Worm (Caenorhabditis elegans) whole organism, L2 larva: ENCODE data around the gene spp-22.

Experiments
- C34F6.9 ChIP-seq: fragments of 150-350 bp; optimal IDR thresholded peaks from 2 replicates; lab custom pipeline; 2014; ENCODE audit warnings: missing biosample characterization, missing genetic modification characterization
- F13H6.1 ChIP-seq: sonication (generic microtip); optimal IDR thresholded peaks from 2 replicates; lab custom pipeline; 2016; ENCODE audit warnings: missing genetic modification characterization, missing compliant biosample characterization
- R02D3.7 ChIP-seq: fragments of 150-350 bp; optimal IDR thresholded peaks from 2 replicates; lab custom pipeline; 2014; ENCODE audit warnings: missing biosample characterization, missing genetic modification characterization
- Y55F3AM.14 ChIP-seq: fragments of 200-800 bp; sonication (Bioruptor generic); optimal IDR thresholded peaks from 2 replicates; lab custom pipeline; 2018; ENCODE audit warnings: mild to moderate bottlenecking, missing genetic modification characterization, missing compliant biosample characterization
- ZK546.5 ChIP-seq: sonication (generic microtip); optimal IDR thresholded peaks from 2 replicates; lab custom pipeline; 2017; ENCODE audit warnings: missing biosample characterization, missing genetic modification characterization
- aly-2 ChIP-seq: fragments of 150-350 bp; optimal IDR thresholded peaks from 2 replicates; lab custom pipeline; 2014; ENCODE audit warnings: missing biosample characterization, missing genetic modification characterization
- blmp-1 ChIP-seq: sonication (generic microtip); optimal IDR thresholded peaks from 2 replicates; lab custom pipeline; 2017; ENCODE audit warnings: missing genetic modification characterization, mild to moderate bottlenecking, missing compliant biosample characterization, antibody characterized with exemption, moderate library complexity; ENCODE audit not compliant: insufficient read depth
- ceh-16 ChIP-seq: fragments of 150-350 bp; optimal IDR thresholded peaks from 2 replicates; lab custom pipeline; 2014; ENCODE audit warnings: missing biosample characterization, missing genetic modification characterization
- ceh-82 ChIP-seq: fragments of 150-350 bp; optimal IDR thresholded peaks from 2 replicates; lab custom pipeline; 2014; ENCODE audit warnings: missing biosample characterization, missing genetic modification characterization
- crh-2 ChIP-seq: sonication (generic microtip); optimal IDR thresholded peaks from 2 replicates; lab custom pipeline; 2017; ENCODE audit warnings: missing biosample characterization, missing genetic modification characterization
- dmd-4 ChIP-seq: sonication (generic microtip); optimal IDR thresholded peaks from 2 replicates; lab custom pipeline; 2017; ENCODE audit warnings: missing biosample characterization, missing genetic modification characterization
- egl-27 ChIP-seq: sonication (generic microtip); optimal IDR thresholded peaks from 3 replicates; lab custom pipeline; 2017; ENCODE audit warnings: missing biosample characterization, missing genetic modification reagents, missing genetic modification characterization
- fos-1 ChIP-seq: fragments of 150-350 bp; optimal IDR thresholded peaks from 2 replicates; lab custom pipeline; 2014; ENCODE audit warnings: missing biosample characterization, missing genetic modification characterization
- lin-11 ChIP-seq: fragments of 150-350 bp; sonication (generic microtip); optimal IDR thresholded peaks from 2 replicates; lab custom pipeline; 2014; ENCODE audit warnings: missing biosample characterization, missing genetic modification characterization, inconsistent platforms, mixed read lengths
- lin-13 ChIP-seq: fragments of 150-350 bp; optimal IDR thresholded peaks from 2 replicates; lab custom pipeline; 2014; ENCODE audit warnings: missing biosample characterization, missing genetic modification reagents, missing genetic modification characterization
- lin-39 ChIP-seq: fragments of 150-350 bp; optimal IDR thresholded peaks from 2 replicates; lab custom pipeline; 2014; ENCODE audit warnings: missing biosample characterization, missing genetic modification reagents, missing genetic modification characterization
- lsy-2 ChIP-seq, 2 experiments: fragments of 150-350 bp in 1 of 2; sonication (generic microtip) in 1 of 2; optimal IDR thresholded peaks; 2 replicates each; lab custom pipeline; 2014 to 2017; ENCODE audit warnings: missing biosample characterization in 2 of 2, missing genetic modification characterization in 2 of 2
- nhr-10 ChIP-seq: sonication (generic microtip); optimal IDR thresholded peaks from 2 replicates; lab custom pipeline; 2017; ENCODE audit warnings: missing biosample characterization, missing genetic modification characterization
- nhr-11 ChIP-seq: fragments of 150-350 bp; optimal IDR thresholded peaks from 2 replicates; lab custom pipeline; 2014; ENCODE audit warnings: missing biosample characterization, missing genetic modification characterization
- nhr-12 ChIP-seq: fragments of 150-350 bp; optimal IDR thresholded peaks from 2 replicates; lab custom pipeline; 2014; ENCODE audit warnings: missing biosample characterization, missing genetic modification characterization
- nhr-129 ChIP-seq: fragments of 150-350 bp; optimal IDR thresholded peaks from 2 replicates; lab custom pipeline; 2014; ENCODE audit warnings: missing biosample characterization, missing genetic modification characterization
- nhr-21 ChIP-seq: fragments of 150-350 bp; optimal IDR thresholded peaks from 2 replicates; lab custom pipeline; 2014; ENCODE audit warnings: missing biosample characterization, missing genetic modification characterization
- nhr-23 ChIP-seq: fragments of 150-350 bp; optimal IDR thresholded peaks from 2 replicates; lab custom pipeline; 2014; ENCODE audit warnings: missing biosample characterization, missing genetic modification reagents, missing genetic modification characterization
- nhr-25 ChIP-seq: fragments of 150-350 bp; sonication (generic microtip); optimal IDR thresholded peaks from 3 replicates; lab custom pipeline; 2014; ENCODE audit warnings: missing biosample characterization, missing genetic modification characterization
- nhr-6 ChIP-seq: fragments of 150-350 bp; optimal IDR thresholded peaks from 2 replicates; lab custom pipeline; 2014; ENCODE audit warnings: missing biosample characterization, missing genetic modification characterization
- peb-1 ChIP-seq: fragments of 150-350 bp; optimal IDR thresholded peaks from 2 replicates; lab custom pipeline; 2014; ENCODE audit warnings: missing biosample characterization, missing genetic modification characterization
- sem-4 ChIP-seq: fragments of 150-350 bp; optimal IDR thresholded peaks from 2 replicates; lab custom pipeline; 2014; ENCODE audit warnings: missing biosample characterization, missing genetic modification reagents, missing genetic modification characterization
- skn-1 ChIP-seq: sonication (generic microtip); optimal IDR thresholded peaks from 2 replicates; lab custom pipeline; 2017; ENCODE audit warnings: missing biosample characterization, missing genetic modification characterization
- sma-3 ChIP-seq: sonication (generic microtip); optimal IDR thresholded peaks from 2 replicates; lab custom pipeline; 2016; ENCODE audit warnings: missing genetic modification reagents, missing genetic modification characterization, missing compliant biosample characterization
- sma-9 ChIP-seq, 2 experiments: fragments of 150-350 bp in 1 of 2; sonication (generic microtip) in 1 of 2; optimal IDR thresholded peaks; 2 replicates each; lab custom pipeline; 2014 to 2016; ENCODE audit warnings: missing genetic modification characterization in 2 of 2, mild to moderate bottlenecking in 1 of 2, missing biosample characterization in 1 of 2, missing compliant biosample characterization in 1 of 2, missing genetic modification reagents in 1 of 2, moderate library complexity in 1 of 2
- snpc-4 ChIP-seq: fragments of 150-350 bp; optimal IDR thresholded peaks from 2 replicates; lab custom pipeline; 2014; ENCODE audit warnings: missing biosample characterization, missing genetic modification characterization
- unc-55 ChIP-seq: fragments of 150-350 bp; sonication (generic microtip); optimal IDR thresholded peaks from 3 replicates; lab custom pipeline; 2014; ENCODE audit warnings: missing biosample characterization, missing genetic modification reagents, missing genetic modification characterization
- unc-62 ChIP-seq: fragments of 150-350 bp; optimal IDR thresholded peaks from 2 replicates; lab custom pipeline; 2014; ENCODE audit warnings: missing biosample characterization, missing genetic modification reagents, missing genetic modification characterization
- ztf-11 ChIP-seq: sonication (generic microtip); optimal IDR thresholded peaks from 2 replicates; lab custom pipeline; 2017; ENCODE audit warnings: missing biosample characterization, missing genetic modification characterization
- ztf-4 ChIP-seq: fragments of 150-350 bp; optimal IDR thresholded peaks from 2 replicates; lab custom pipeline; 2014; ENCODE audit warnings: missing biosample characterization, missing genetic modification characterization

Gene spp-22

ce11 chrX:7187602-7188001, 23.9 kb upstream of the spp-22 start, which contains the start of gene C55B6.4:
C55B6.4 (minus strand) TSS chrX:7187702.
- TF ChIP-seq ztf-11 (tag; lab: Kevin White, UChicago) (no peak), lsy-2 (tag; optimal IDR thresholded peaks at IDR 0.05; lab: Kevin White, UChicago) (no peak), skn-1 (tag; lab: Kevin White, UChicago) (no peak), egl-27 (tag; lab: Kevin White, UChicago) (no peak), snpc-4 (tag; lab: Kevin White, UChicago) (no peak), ZK546.5 (tag; lab: Kevin White, UChicago) (no peak), nhr-129 (tag; lab: Kevin White, UChicago) (no peak), lin-11 (no peak), nhr-12 (tag; lab: Kevin White, UChicago) (no peak), lin-13 (GFP tag; lab: Kevin White, UChicago) (no peak), dmd-4 (tag; lab: Kevin White, UChicago) (no peak), sma-9 (GFP tag; optimal IDR thresholded peaks at IDR 0.05; lab: Kevin White, UChicago) (no peak), sma-9 (tag; optimal IDR thresholded peaks at IDR 0.05; lab: Kevin White, UChicago) (no peak), crh-2 (tag; lab: Kevin White, UChicago) (no peak), C34F6.9 (tag; lab: Kevin White, UChicago) (no peak), Y55F3AM.14 (GFP tag; lab: Kevin White, UChicago) (no peak), F13H6.1 (tag; lab: Kevin White, UChicago) (no peak), unc-62 (no peak)

ce11 chrX:7191882-7192281, 19.6 kb upstream of the spp-22 start, which contains the start of gene C55B6.7:
C55B6.7 (minus strand) TSS chrX:7191982.
- TF ChIP-seq ceh-82 (tag; lab: Kevin White, UChicago) (no peak), ztf-4 (no peak), aly-2 (tag; lab: Kevin White, UChicago) (no peak), nhr-23 (tag; lab: Kevin White, UChicago) (no peak), peb-1 (tag; lab: Kevin White, UChicago) (no peak), ZK546.5 (tag; lab: Kevin White, UChicago) (no peak), sem-4 (tag; lab: Kevin White, UChicago) (no peak), nhr-10 (tag; lab: Kevin White, UChicago) (no peak), sma-9 (GFP tag; optimal IDR thresholded peaks at IDR 0.05; lab: Kevin White, UChicago) (no peak), sma-9 (tag; optimal IDR thresholded peaks at IDR 0.05; lab: Kevin White, UChicago) (no peak), ztf-11 (tag; lab: Kevin White, UChicago) (no peak), unc-62 (no peak)

ce11 chrX:7193894-7194614, 17.5 kb upstream of the spp-22 start, which contains the start of gene dnj-7:
dnj-7 (plus strand) TSS chrX:7194564.
- TF ChIP-seq nhr-21 (tag; lab: Kevin White, UChicago) (peak; percentile 44), ztf-4 (no peak), nhr-11 (tag; lab: Kevin White, UChicago) (no peak), C34F6.9 (tag; lab: Kevin White, UChicago) (peak; percentile 58), fos-1 (tag; lab: Kevin White, UChicago) (peak; percentile 34), unc-62 (no peak), sem-4 (tag; lab: Kevin White, UChicago) (peak; percentile 63), nhr-25 (tag; lab: Kevin White, UChicago) (peak; percentile 39), unc-55 (peak; percentile 63), lin-11 (no peak), nhr-6 (tag; lab: Kevin White, UChicago) (no peak), dmd-4 (tag; lab: Kevin White, UChicago) (no peak), crh-2 (tag; lab: Kevin White, UChicago) (peak; percentile 72), sma-3 (peak; percentile 48), nhr-12 (tag; lab: Kevin White, UChicago) (no peak), lsy-2 (tag; optimal IDR thresholded peaks at IDR 0.05; lab: Kevin White, UChicago) (peak in 1 of 2 experiments; percentile 4), lin-13 (GFP tag; lab: Kevin White, UChicago) (peak; percentile 16), egl-27 (tag; lab: Kevin White, UChicago) (peak; percentile 6)

- TF ChIP-seq blmp-1, result no peak
- TF ChIP-seq ceh-16 (tag; lab: Kevin White, UChicago), result no peak
- TF ChIP-seq lin-39 (tag; lab: Kevin White, UChicago), result no peak
- TF ChIP-seq ztf-11 (tag; lab: Kevin White, UChicago), result no peak
- no peak for TF ChIP-seq R02D3.7 (tag; lab: Kevin White, UChicago)
- TF ChIP-seq unc-62, result no peak
- TF ChIP-seq lin-13 (GFP tag; lab: Kevin White, UChicago), result no peak
- TF ChIP-seq nhr-21 (tag; lab: Kevin White, UChicago), result no peak
- TF ChIP-seq snpc-4 (tag; lab: Kevin White, UChicago), result no peak
- no peak for TF ChIP-seq peb-1 (tag; lab: Kevin White, UChicago)
- no peak for TF ChIP-seq lsy-2 (tag; optimal IDR thresholded peaks at IDR 0.05; lab: Kevin White, UChicago)
These were observed 11.6 kb upstream of the spp-22 start, which contains the start of gene C55B6.1 for ce11 chrX:7199831-7200414. C55B6.1 (plus strand) TSS chrX:7200364.
